Fruit fly (Drosophila melanogaster): ENCODE measurements around the gene CG13255.

CG13255 gene

DNA sequence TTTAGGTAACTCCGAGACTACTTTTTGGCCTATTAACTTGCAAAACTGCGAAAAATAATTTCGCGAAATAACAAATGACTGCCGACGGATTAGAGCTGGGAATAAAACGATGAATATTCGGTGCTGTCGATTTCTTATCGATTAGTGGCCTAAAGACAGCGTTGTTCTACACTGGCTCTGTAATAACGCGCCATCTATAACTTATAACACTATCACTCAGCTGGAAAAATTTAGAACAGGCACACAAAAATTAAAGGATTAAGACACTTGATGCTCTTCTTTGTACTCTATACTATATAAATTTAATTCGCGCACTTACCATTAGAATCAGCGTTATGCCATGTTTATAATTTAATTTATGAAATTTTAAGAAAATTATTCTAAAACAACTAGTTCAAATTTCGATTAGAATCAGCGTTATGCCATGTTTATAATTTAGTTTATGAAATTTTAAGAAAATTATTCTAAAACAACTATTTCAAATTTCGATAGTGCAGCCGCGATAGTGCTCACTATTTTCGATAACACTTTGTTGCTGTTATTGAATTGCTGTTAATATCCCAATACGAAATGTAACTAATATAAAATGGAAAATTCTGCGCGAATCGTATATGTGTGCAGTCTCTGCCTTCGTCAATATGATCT is 4.3 kb downstream of the CG13255 start, which contains the start of the genes CSN3 and CG11456 (continued):
- TF ChIP-seq knrl (GFP tag; IDR thresholded peaks at IDR 0.05; ENCODE audit: partially characterized antibody): peak; percentile 68
- TF ChIP-seq CG10267 (tag; optimal IDR thresholded peaks at IDR 0.05): peak; percentile 97
- TF ChIP-seq ham (GFP tag; IDR thresholded peaks at IDR 0.05): no peak
- no peak for TF ChIP-seq CG4282 (GFP tag; optimal IDR thresholded peaks at IDR 0.05)
- peak; percentile 6 for TF ChIP-seq CG3995 (GFP tag; optimal IDR thresholded peaks at IDR 0.05)
- peak; percentile 55 for TF ChIP-seq Antp (GFP tag; optimal IDR thresholded peaks at IDR 0.05)
- TF ChIP-seq D19A (tag; optimal IDR thresholded peaks at IDR 0.05): peak; percentile 94
- no peak for TF ChIP-seq B-H1 (GFP tag; IDR thresholded peaks at IDR 0.05)
- peak; percentile 34 for TF ChIP-seq slp2 (GFP tag; optimal IDR thresholded peaks at IDR 0.05)
- no peak for TF ChIP-seq CG31224 (GFP tag; IDR thresholded peaks at IDR 0.05)
- TF ChIP-seq mirr (GFP tag; optimal IDR thresholded peaks at IDR 0.05): no peak

DNA sequence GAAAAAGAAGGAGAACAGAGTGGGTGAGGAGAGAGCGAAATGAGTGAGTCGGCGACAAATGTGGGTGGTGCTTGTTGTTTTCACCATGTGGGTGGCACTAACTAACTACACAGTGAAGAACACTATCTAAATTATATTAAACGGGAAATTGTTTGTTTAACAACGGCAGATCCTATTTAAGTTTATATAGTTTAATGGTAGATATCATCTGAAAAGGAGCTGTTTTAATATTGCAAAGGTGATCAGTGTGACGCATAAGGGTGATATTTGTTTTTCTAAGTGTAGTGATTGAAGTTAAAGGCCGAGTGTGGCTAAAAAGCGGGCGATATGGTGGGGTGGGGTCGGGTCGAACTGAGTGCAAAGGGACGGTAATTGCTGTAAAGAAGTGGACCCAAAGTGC is 11.3 kb downstream of the CG13255 start:
- TF ChIP-seq cwo (GFP tag; optimal IDR thresholded peaks at IDR 0.05): peak; percentile 28
- TF ChIP-seq CG32532 (GFP tag; IDR thresholded peaks at IDR 0.05): 0 out of 2 replicates have a peak, but pooled peaks have one; percentile 33
- peak; percentile 32; the same call in 1 of the 2 replicates for TF ChIP-seq Ada2b (GFP tag; IDR thresholded peaks at IDR 0.05)
- no peak for TF ChIP-seq vfl (GFP tag; optimal IDR thresholded peaks at IDR 0.05)
- TF ChIP-seq GATAe (GFP tag; conservative IDR thresholded peaks at IDR 0.05): 0 out of 2 replicates have a peak, but pooled peaks have one; percentile 12
- TF ChIP-seq dysf (GFP tag; IDR thresholded peaks at IDR 0.05): peak; percentile 48; the same call in 1 of the 3 replicates
- no peak for TF ChIP-seq caup (GFP tag; optimal IDR thresholded peaks at IDR 0.05; ENCODE audit: severe bottlenecking)
- no peak for TF ChIP-seq twi (tag; optimal IDR thresholded peaks at IDR 0.05)
- peak; percentile 44 for TF ChIP-seq sens (GFP tag)
- TF ChIP-seq CG8944 (GFP tag; optimal IDR thresholded peaks at IDR 0.05): no peak
- peak; percentile 62 for TF ChIP-seq lab (GFP tag; optimal IDR thresholded peaks at IDR 0.05)
- no peak for TF ChIP-seq CG6791 (GFP tag; IDR thresholded peaks at IDR 0.05; ENCODE audit: partially characterized antibody)
- TF ChIP-seq CG14050 (GFP tag; IDR thresholded peaks at IDR 0.05): no peak
- peak; percentile 24 for TF ChIP-seq Hmr (GFP tag; optimal IDR thresholded peaks at IDR 0.05)
- peak; percentile 61; the same call in 1 of the 3 replicates for TF ChIP-seq CG11456 (GFP tag; IDR thresholded peaks at IDR 0.05)
- peak; percentile 17 for TF ChIP-seq CG15514 (GFP tag; optimal IDR thresholded peaks at IDR 0.05)
- 0 out of 2 replicates have a peak, but pooled peaks have one; percentile 28 for TF ChIP-seq CG6689 (GFP tag; IDR thresholded peaks at IDR 0.05)
- 0 out of 3 replicates have a peak, but pooled peaks have one; percentile 26 for TF ChIP-seq row (GFP tag; IDR thresholded peaks at IDR 0.05)
- TF ChIP-seq Ets65A (GFP tag): peak; percentile 79
- TF ChIP-seq Meics (GFP tag; optimal IDR thresholded peaks at IDR 0.05): peak; percentile 0
- TF ChIP-seq Ptx1 (GFP tag; IDR thresholded peaks at IDR 0.05): 0 out of 2 replicates have a peak, but pooled peaks have one; percentile 39
- no peak for TF ChIP-seq jigr1 (GFP tag; IDR thresholded peaks at IDR 0.05)
- no peak for TF ChIP-seq Gug (GFP tag; IDR thresholded peaks at IDR 0.05)
- peak; percentile 13 for TF ChIP-seq NfI (GFP tag; optimal IDR thresholded peaks at IDR 0.05)
- peak; percentile 70 for TF ChIP-seq CG18599 (GFP tag; optimal IDR thresholded peaks at IDR 0.05)
- TF ChIP-seq ap (GFP tag; IDR thresholded peaks at IDR 0.05): no peak

- peak; percentile 43 for TF ChIP-seq exex (tag; optimal IDR thresholded peaks at IDR 0.05)
- no peak for TF ChIP-seq pb (GFP tag; optimal IDR thresholded peaks at IDR 0.05)
- TF ChIP-seq mirr (GFP tag; optimal IDR thresholded peaks at IDR 0.05): peak; percentile 20
- TF ChIP-seq CG8281 (tag; optimal IDR thresholded peaks at IDR 0.05): peak; percentile 97
- no peak for TF ChIP-seq CG18011 (GFP tag; optimal IDR thresholded peaks at IDR 0.05)
- TF ChIP-seq lab (GFP tag; optimal IDR thresholded peaks at IDR 0.05): peak; percentile 25
These were observed 20.3 kb downstream of the CG13255 start for dm6 chr3L:20857609-20858008.

Data from whole organism, embryonic.